Worm (Caenorhabditis elegans) whole organism, mixed stage, embryonic: ENCODE measurements around the gene msp-65.
"Not testable (repeated sequence)": the region's sequence is repeated elsewhere in the genome, so short reads cannot be mapped to it uniquely, and the experiment has no call there.

Source experiments
- elt-3 ChIP-seq: fragments of 150-350 bp; optimal IDR thresholded peaks from 2 replicates; lab custom pipeline; 2014; ENCODE audit warnings: missing biosample characterization, missing genetic modification characterization
- flh-1 ChIP-seq: fragments of 200-800 bp; sonication (Bioruptor generic); optimal IDR thresholded peaks from 2 replicates; lab custom pipeline; 2018; ENCODE audit warnings: mild to moderate bottlenecking, missing genetic modification characterization, moderate library complexity, missing compliant biosample characterization
- lin-13 ChIP-seq: fragments of 150-350 bp; optimal IDR thresholded peaks from 2 replicates; lab custom pipeline; 2014; ENCODE audit warnings: missing biosample characterization, missing genetic modification characterization
- nhr-28 ChIP-seq: fragments of 150-350 bp; optimal IDR thresholded peaks from 2 replicates; lab custom pipeline; 2014; ENCODE audit warnings: missing biosample characterization, missing genetic modification characterization
- nhr-76 ChIP-seq: sonication (generic microtip); optimal IDR thresholded peaks from 2 replicates; lab custom pipeline; 2017; ENCODE audit warnings: missing biosample characterization, missing genetic modification characterization
- unc-39 ChIP-seq: fragments of 150-350 bp; optimal IDR thresholded peaks from 2 replicates; lab custom pipeline; 2014; ENCODE audit warnings: missing biosample characterization, missing genetic modification characterization
- zip-8 ChIP-seq: fragments of 150-350 bp; optimal IDR thresholded peaks from 2 replicates; lab custom pipeline; 2014; ENCODE audit warnings: missing biosample characterization, missing genetic modification characterization

DNA sequence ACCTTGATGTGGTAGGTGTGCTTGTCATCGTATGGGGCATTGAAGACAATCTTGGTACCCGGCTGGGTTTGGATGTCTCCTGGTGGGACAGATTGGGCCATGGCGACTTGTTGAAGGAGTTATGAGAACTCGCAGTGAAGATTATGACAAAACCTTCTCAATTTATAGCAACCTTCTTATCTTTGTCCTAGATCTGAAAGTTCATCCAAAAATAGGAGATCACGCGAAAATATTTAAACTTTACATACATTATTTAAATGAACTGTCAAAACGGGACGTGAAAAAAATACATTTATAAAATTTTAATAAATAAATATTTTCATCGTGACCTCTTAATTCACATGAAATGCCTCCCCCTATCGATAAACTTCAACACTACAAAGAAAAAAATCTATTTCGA lies 3.3 kb upstream of the msp-65 start, which contains the start of the genes msp-59 and ZK354.2:
- TF ChIP-seq zip-8 (tag; lab: Kevin White, UChicago); unc-39; lin-13 (tag; lab: Kevin White, UChicago); nhr-76 (tag; lab: Kevin White, UChicago); nhr-28 (tag; lab: Kevin White, UChicago); flh-1; elt-3 (tag; lab: Kevin White, UChicago): not testable (repeated sequence)
